Worm (Caenorhabditis elegans) whole organism, mixed stage, embryonic: ENCODE results near the gene sra-27.

ENCODE experiments used
- M03D4.4 ChIP-seq: sonication (generic microtip); optimal IDR thresholded peaks from 2 replicates; lab custom pipeline; 2017; ENCODE audit warnings: mild to moderate bottlenecking, missing genetic modification characterization, missing compliant biosample characterization
- bed-3 ChIP-seq: fragments of 200-800 bp; sonication (Bioruptor generic); optimal IDR thresholded peaks from 3 replicates; lab custom pipeline; 2018; ENCODE audit warnings: mild to moderate bottlenecking, missing genetic modification characterization, moderate library complexity, missing compliant biosample characterization
- blmp-1 ChIP-seq: fragments of 150-350 bp; optimal IDR thresholded peaks from 2 replicates; lab custom pipeline; 2014; ENCODE audit warnings: missing biosample characterization, missing genetic modification characterization
- ceh-39 ChIP-seq: fragments of 150-350 bp; optimal IDR thresholded peaks from 2 replicates; lab custom pipeline; 2014; ENCODE audit warnings: missing biosample characterization, missing genetic modification characterization
- ceh-43 ChIP-seq: fragments of 200-800 bp; sonication (Bioruptor generic); optimal IDR thresholded peaks from 2 replicates; lab custom pipeline; 2018; ENCODE audit warnings: mild to moderate bottlenecking, missing genetic modification characterization, moderate library complexity, missing compliant biosample characterization
- ceh-83 ChIP-seq: fragments of 200-800 bp; sonication (Bioruptor generic); optimal IDR thresholded peaks from 2 replicates; lab custom pipeline; 2018; ENCODE audit warnings: mild to moderate bottlenecking, missing genetic modification characterization, missing compliant biosample characterization
- ces-1 ChIP-seq: fragments of 150-350 bp; optimal IDR thresholded peaks from 2 replicates; lab custom pipeline; 2014; ENCODE audit warnings: missing biosample characterization, missing genetic modification reagents, missing genetic modification characterization
- cnd-1 ChIP-seq: fragments of 200-800 bp; sonication (Bioruptor generic); optimal IDR thresholded peaks from 2 replicates; lab custom pipeline; 2018; ENCODE audit warnings: mild to moderate bottlenecking, missing genetic modification characterization, missing compliant biosample characterization
- drap-1 ChIP-seq: fragments of 200-800 bp; sonication (Bioruptor generic); optimal IDR thresholded peaks from 3 replicates; lab custom pipeline; 2018; ENCODE audit warnings: mild to moderate bottlenecking, missing genetic modification characterization, missing compliant biosample characterization
- elt-1 ChIP-seq: sonication (generic microtip); optimal IDR thresholded peaks from 2 replicates; lab custom pipeline; 2017; ENCODE audit warnings: missing genetic modification characterization, mild to moderate bottlenecking, missing compliant biosample characterization, antibody characterized with exemption, moderate library complexity, borderline replicate concordance; ENCODE audit not compliant: insufficient read depth
- elt-3 ChIP-seq: fragments of 150-350 bp; optimal IDR thresholded peaks from 2 replicates; lab custom pipeline; 2014; ENCODE audit warnings: missing biosample characterization, missing genetic modification characterization
- flh-1 ChIP-seq: fragments of 200-800 bp; sonication (Bioruptor generic); optimal IDR thresholded peaks from 2 replicates; lab custom pipeline; 2018; ENCODE audit warnings: mild to moderate bottlenecking, missing genetic modification characterization, moderate library complexity, missing compliant biosample characterization
- ham-2 ChIP-seq: fragments of 200-800 bp; sonication (Bioruptor generic); optimal IDR thresholded peaks from 2 replicates; lab custom pipeline; 2018; ENCODE audit warnings: mild to moderate bottlenecking, missing genetic modification characterization, missing compliant biosample characterization
- hlh-1 ChIP-seq: fragments of 150-350 bp; optimal IDR thresholded peaks from 2 replicates; lab custom pipeline; 2014; ENCODE audit warnings: missing biosample characterization, missing genetic modification reagents, missing genetic modification characterization
- lin-13 ChIP-seq: fragments of 150-350 bp; optimal IDR thresholded peaks from 2 replicates; lab custom pipeline; 2014; ENCODE audit warnings: missing biosample characterization, missing genetic modification characterization
- lin-32 ChIP-seq: fragments of 200-800 bp; sonication (Bioruptor generic); optimal IDR thresholded peaks from 2 replicates; lab custom pipeline; 2018; ENCODE audit warnings: mild to moderate bottlenecking, missing genetic modification characterization, missing compliant biosample characterization
- mab-5 ChIP-seq: fragments of 150-350 bp; optimal IDR thresholded peaks from 2 replicates; lab custom pipeline; 2014; ENCODE audit warnings: missing biosample characterization, missing genetic modification characterization
- mls-2 ChIP-seq: sonication (generic microtip); optimal IDR thresholded peaks from 2 replicates; lab custom pipeline; 2016; ENCODE audit warnings: mild to moderate bottlenecking, missing genetic modification characterization, moderate library complexity, missing compliant biosample characterization
- nhr-12 ChIP-seq: fragments of 150-350 bp; optimal IDR thresholded peaks from 2 replicates; lab custom pipeline; 2014; ENCODE audit warnings: missing biosample characterization, missing genetic modification characterization
- nhr-2 ChIP-seq: fragments of 150-350 bp; optimal IDR thresholded peaks from 2 replicates; lab custom pipeline; 2014; ENCODE audit warnings: missing biosample characterization, missing genetic modification characterization
- nhr-237 ChIP-seq: fragments of 150-350 bp; optimal IDR thresholded peaks from 2 replicates; lab custom pipeline; 2014; ENCODE audit warnings: missing biosample characterization, missing genetic modification characterization
- nhr-28 ChIP-seq: fragments of 150-350 bp; optimal IDR thresholded peaks from 2 replicates; lab custom pipeline; 2014; ENCODE audit warnings: missing biosample characterization, missing genetic modification characterization
- nhr-76 ChIP-seq: sonication (generic microtip); optimal IDR thresholded peaks from 2 replicates; lab custom pipeline; 2017; ENCODE audit warnings: missing biosample characterization, missing genetic modification characterization
- pha-4 ChIP-seq: fragments of 150-350 bp; optimal IDR thresholded peaks from 2 replicates; lab custom pipeline; 2018; ENCODE audit warnings: missing biosample characterization, missing genetic modification reagents, missing genetic modification characterization
- sem-2 ChIP-seq: fragments of 200-800 bp; sonication (Bioruptor generic); optimal IDR thresholded peaks from 2 replicates; lab custom pipeline; 2018; ENCODE audit warnings: mild to moderate bottlenecking, missing genetic modification characterization, missing compliant biosample characterization
- snpc-4 ChIP-seq: fragments of 150-350 bp; optimal IDR thresholded peaks from 2 replicates; lab custom pipeline; 2014; ENCODE audit warnings: missing biosample characterization, missing genetic modification characterization
- sptf-1 ChIP-seq: sonication (generic microtip); optimal IDR thresholded peaks from 2 replicates; lab custom pipeline; 2017; ENCODE audit warnings: mild to moderate bottlenecking, missing genetic modification characterization, moderate library complexity, missing compliant biosample characterization
- tbx-8 ChIP-seq: fragments of 200-800 bp; sonication (Bioruptor generic); optimal IDR thresholded peaks from 2 replicates; lab custom pipeline; 2018; ENCODE audit warnings: mild to moderate bottlenecking, missing genetic modification characterization, moderate library complexity, missing compliant biosample characterization
- unc-120 ChIP-seq: sonication (generic microtip); optimal IDR thresholded peaks from 2 replicates; lab custom pipeline; 2017; ENCODE audit warnings: missing genetic modification characterization, missing compliant biosample characterization; ENCODE audit not compliant: poor library complexity, severe bottlenecking
- unc-39 ChIP-seq: fragments of 150-350 bp; optimal IDR thresholded peaks from 2 replicates; lab custom pipeline; 2014; ENCODE audit warnings: missing biosample characterization, missing genetic modification characterization
- unc-62 ChIP-seq: fragments of 150-350 bp; optimal IDR thresholded peaks from 2 replicates; lab custom pipeline; 2014; ENCODE audit warnings: missing biosample characterization, missing genetic modification reagents, missing genetic modification characterization
- zip-8 ChIP-seq: fragments of 150-350 bp; optimal IDR thresholded peaks from 2 replicates; lab custom pipeline; 2014; ENCODE audit warnings: missing biosample characterization, missing genetic modification characterization
- ztf-11 ChIP-seq: fragments of 150-350 bp; optimal IDR thresholded peaks from 2 replicates; lab custom pipeline; 2014; ENCODE audit warnings: missing biosample characterization, missing genetic modification characterization

Gene sra-27

DNA sequence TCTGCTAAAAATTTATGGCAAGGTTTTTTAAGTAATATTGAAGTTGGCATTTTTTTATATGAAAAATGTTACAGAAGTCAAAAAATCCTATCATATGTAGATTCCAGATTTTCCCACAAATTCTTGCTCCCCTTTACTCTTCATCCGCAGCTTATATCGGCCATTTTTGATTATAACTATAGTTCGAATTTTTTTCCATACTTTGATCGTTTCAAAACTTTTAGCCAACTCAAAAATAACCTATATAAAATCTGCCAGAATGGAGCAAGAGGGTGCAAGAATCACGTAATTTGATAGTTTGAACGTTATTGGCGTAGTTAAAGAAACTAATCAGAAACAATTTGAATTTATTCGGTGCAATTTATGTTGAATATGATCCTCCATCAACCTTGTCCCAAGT lies 44.9 kb upstream of the sra-27 start:
- no peak for TF ChIP-seq snpc-4 (tag; lab: Kevin White, UChicago)
- no peak for TF ChIP-seq lin-13
- TF ChIP-seq ceh-83 (GFP tag; lab: Kevin White, UChicago): no peak
- no peak for TF ChIP-seq tbx-8 (GFP tag; lab: Kevin White, UChicago)
- TF ChIP-seq cnd-1 (tag; lab: Kevin White, UChicago): no peak
- TF ChIP-seq ceh-39 (tag; lab: Kevin White, UChicago): no peak
- no peak for TF ChIP-seq mls-2 (tag; lab: Kevin White, UChicago)
- no peak for TF ChIP-seq zip-8 (tag; lab: Kevin White, UChicago)
- no peak for TF ChIP-seq elt-3 (tag; lab: Kevin White, UChicago)
- no peak for TF ChIP-seq drap-1 (GFP tag; lab: Kevin White, UChicago)
- TF ChIP-seq nhr-76: no peak
- no peak for TF ChIP-seq bed-3 (GFP tag; lab: Kevin White, UChicago)
- no peak for TF ChIP-seq ceh-43
- TF ChIP-seq lin-32 (GFP tag; lab: Kevin White, UChicago): no peak
- TF ChIP-seq mab-5: no peak
- TF ChIP-seq blmp-1: no peak

DNA sequence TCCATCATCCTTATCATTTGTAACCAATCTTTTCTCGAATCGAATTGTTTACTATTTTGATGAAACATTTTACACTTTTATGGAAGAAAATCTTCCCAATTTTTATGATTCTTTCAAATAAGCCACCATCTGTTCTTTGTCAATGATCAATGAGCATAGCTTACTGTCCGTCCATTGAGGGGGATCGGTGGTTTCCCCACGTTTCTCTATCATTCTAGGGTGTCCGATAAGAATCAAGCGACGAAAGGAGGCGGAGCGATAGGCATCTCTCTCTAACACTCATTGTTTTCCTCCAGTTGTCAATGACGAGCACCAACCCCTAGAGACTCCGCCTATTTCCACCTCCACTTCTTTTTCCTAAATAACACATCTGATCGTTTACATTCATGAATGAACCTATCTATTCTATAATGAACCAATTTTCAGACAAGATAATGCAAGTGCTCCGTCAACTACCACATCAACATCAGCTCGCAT lies 44.3 kb upstream of the sra-27 start, which contains the start of gene C56E6.2:
C56E6.2 (plus strand) TSS at position 427 of the 477 bp plus-strand sequence.
- TF ChIP-seq ceh-39 (tag; lab: Kevin White, UChicago) (no peak), elt-1 (tag; lab: Kevin White, UChicago) (peak; percentile 81)
- TF ChIP-seq, all 35 proteins: peak for 1

DNA sequence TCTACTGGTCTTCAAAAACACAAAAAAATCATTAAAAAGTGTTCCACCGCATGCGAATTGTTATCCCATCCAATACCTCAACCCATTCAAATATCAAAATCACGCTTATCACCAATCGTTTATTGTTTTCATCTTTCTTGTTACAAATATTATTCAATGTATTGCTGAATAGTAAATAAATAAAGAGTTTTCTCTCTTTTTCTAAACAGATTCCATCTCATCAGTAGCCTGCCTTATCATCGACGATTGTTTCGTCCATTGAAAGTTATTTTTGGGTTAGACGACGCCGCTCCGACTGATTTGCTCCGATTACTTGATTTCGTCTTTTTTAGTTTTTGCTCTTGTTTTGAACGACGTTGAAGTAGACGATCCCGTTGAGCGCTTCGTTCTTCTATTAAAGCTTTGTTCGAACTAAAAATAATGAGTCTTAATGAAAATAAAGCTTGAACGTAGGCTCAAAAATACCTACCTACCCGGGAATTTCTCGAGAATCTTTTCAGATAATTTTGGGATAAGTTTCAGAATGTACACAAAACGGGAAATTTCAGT lies 42.6 kb upstream of the sra-27 start:
- TF ChIP-seq mab-5 (no peak), pha-4 (tag; lab: Kevin White, UChicago) (no peak), unc-39 (tag; lab: Kevin White, UChicago) (no peak), ceh-39 (tag; lab: Kevin White, UChicago) (no peak), flh-1 (no peak), ceh-43 (no peak), unc-120 (tag; lab: Kevin White, UChicago) (no peak)
- TF ChIP-seq, all 35 proteins: peak for 0

ce11 chrII:6528629-6529028 lies 40.2 kb upstream of the sra-27 start, which contains the start of gene C56E6.4:
Gene C56E6.4 (minus strand): TSS chrII:6528729.
- no peak for TF ChIP-seq bed-3 (GFP tag; lab: Kevin White, UChicago)
- TF ChIP-seq, all 35 proteins: peak for 0

DNA sequence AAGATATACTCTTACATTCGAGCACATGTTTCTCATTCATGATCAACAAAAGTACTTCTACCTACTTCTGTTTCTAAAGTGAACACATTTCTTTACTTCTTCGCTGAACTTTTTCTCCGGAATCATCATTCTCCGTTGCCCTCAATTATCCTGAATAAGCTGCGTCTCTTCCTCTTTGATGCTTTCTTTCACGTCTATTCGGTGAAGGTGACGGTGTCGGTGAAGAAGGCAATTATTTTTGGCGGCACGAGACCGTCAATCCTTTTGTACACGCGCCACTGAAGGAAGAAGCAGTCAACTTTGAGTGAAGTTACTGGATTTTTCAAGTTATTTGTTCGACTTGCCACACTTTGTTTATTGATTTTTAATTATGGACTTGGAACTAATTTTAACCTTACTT lies 37.3 kb upstream of the sra-27 start, which contains the start of gene abch-1:
abch-1 (minus strand) TSS at position 101 of the 400 bp plus-strand sequence.
- TF ChIP-seq elt-1 (tag; lab: Kevin White, UChicago): no peak
- TF ChIP-seq pha-4 (tag; lab: Kevin White, UChicago): no peak
- TF ChIP-seq unc-39 (tag; lab: Kevin White, UChicago): no peak
- TF ChIP-seq sptf-1: no peak
- TF ChIP-seq hlh-1: no peak
- no peak for TF ChIP-seq snpc-4 (tag; lab: Kevin White, UChicago)
- no peak for TF ChIP-seq ztf-11 (tag; lab: Kevin White, UChicago)
- no peak for TF ChIP-seq ces-1
- TF ChIP-seq ham-2 (GFP tag; lab: Kevin White, UChicago): no peak
- no peak for TF ChIP-seq lin-13
- no peak for TF ChIP-seq ceh-39 (tag; lab: Kevin White, UChicago)
- TF ChIP-seq M03D4.4 (tag; lab: Kevin White, UChicago): no peak
- TF ChIP-seq lin-32 (GFP tag; lab: Kevin White, UChicago): no peak
- no peak for TF ChIP-seq nhr-237 (tag; lab: Kevin White, UChicago)
- TF ChIP-seq nhr-12 (tag; lab: Kevin White, UChicago): no peak
- no peak for TF ChIP-seq elt-3 (tag; lab: Kevin White, UChicago)

DNA sequence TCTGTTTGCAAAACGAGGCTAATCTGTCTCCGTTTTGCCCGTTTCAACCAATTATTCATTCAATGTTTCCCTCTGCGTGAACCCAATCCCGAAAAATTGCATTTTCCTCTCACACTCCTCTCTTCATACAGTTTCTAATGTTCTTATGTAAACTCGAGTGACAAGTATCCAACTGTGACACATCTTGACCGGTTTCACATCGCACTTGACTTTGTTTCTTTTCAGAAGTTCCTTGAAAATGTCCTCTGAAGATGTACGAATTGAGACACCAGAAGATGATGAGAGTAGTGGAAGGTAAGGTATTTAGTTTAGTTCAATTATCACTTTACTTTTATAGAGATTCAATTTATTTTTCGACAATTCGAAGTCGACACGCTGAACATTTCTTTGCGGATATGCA lies 36.9 kb upstream of the sra-27 start, which contains the start of gene abcx-1:
abcx-1 (plus strand) TSS at position 224 of the 400 bp plus-strand sequence.
- TF ChIP-seq tbx-8 (GFP tag; lab: Kevin White, UChicago): no peak
- no peak for TF ChIP-seq ceh-39 (tag; lab: Kevin White, UChicago)
- no peak for TF ChIP-seq flh-1
- TF ChIP-seq nhr-28 (tag; lab: Kevin White, UChicago): no peak
- no peak for TF ChIP-seq elt-3 (tag; lab: Kevin White, UChicago)
- no peak for TF ChIP-seq mab-5
- no peak for TF ChIP-seq lin-32 (GFP tag; lab: Kevin White, UChicago)
- TF ChIP-seq unc-62: no peak
- no peak for TF ChIP-seq ztf-11 (tag; lab: Kevin White, UChicago)
- TF ChIP-seq nhr-12 (tag; lab: Kevin White, UChicago): no peak
- no peak for TF ChIP-seq unc-120 (tag; lab: Kevin White, UChicago)
- TF ChIP-seq blmp-1: no peak
- no peak for TF ChIP-seq ceh-43
- no peak for TF ChIP-seq sem-2
- no peak for TF ChIP-seq nhr-2 (tag; lab: Kevin White, UChicago)
- no peak for TF ChIP-seq snpc-4 (tag; lab: Kevin White, UChicago)
- TF ChIP-seq sptf-1: no peak
- TF ChIP-seq cnd-1 (tag; lab: Kevin White, UChicago): no peak
